Fruit fly (Drosophila melanogaster): ENCODE measurements around the gene 5PtaseI.

Gene 5PtaseI

DNA sequence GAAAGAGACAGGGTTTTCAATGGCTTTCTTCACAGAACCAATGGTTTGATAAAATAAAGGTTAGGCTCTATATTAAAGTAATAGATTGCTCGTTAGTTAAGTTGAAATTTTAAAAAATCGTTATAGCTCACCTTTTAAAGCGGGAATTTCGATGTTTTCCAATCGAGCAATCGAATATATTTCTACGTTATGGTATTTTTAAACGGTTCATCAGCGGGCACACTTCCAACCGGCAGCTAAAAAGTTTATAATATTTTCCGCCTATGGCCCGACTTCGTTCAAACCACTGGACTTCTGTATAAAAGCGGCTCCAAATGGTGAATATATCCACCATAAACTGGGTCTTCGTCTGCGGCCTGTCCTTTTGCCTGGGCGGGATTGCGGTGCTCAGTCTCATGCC, 21.9 kb downstream of the 5PtaseI start, which contains the start of gene beta4GalT7:
TSS of gene beta4GalT7 (plus strand) at position 201 of the 400 bp plus-strand sequence.
- peak; percentile 10 for TF ChIP-seq Ets97D (GFP tag; optimal IDR thresholded peaks at IDR 0.05)
- TF ChIP-seq CG2116 (GFP tag; optimal IDR thresholded peaks at IDR 0.05): peak; percentile 57
- peak; percentile 25; the same call in 1 of the 2 replicates for TF ChIP-seq Scr (GFP tag; IDR thresholded peaks at IDR 0.05; ENCODE audit: partially characterized antibody)
- no peak for TF ChIP-seq CG10565 (GFP tag; optimal IDR thresholded peaks at IDR 0.05)
- TF ChIP-seq zen (tag; optimal IDR thresholded peaks at IDR 0.05): no peak
- TF ChIP-seq gfzf (GFP tag; optimal IDR thresholded peaks at IDR 0.05): peak; percentile 79
- no peak for TF ChIP-seq ap (GFP tag; IDR thresholded peaks at IDR 0.05)
- TF ChIP-seq CG12071 (GFP tag; optimal IDR thresholded peaks at IDR 0.05): no peak
- peak; percentile 36 for TF ChIP-seq Med (GFP tag)
- no peak for TF ChIP-seq Aef1 (GFP tag; IDR thresholded peaks at IDR 0.05)
- no peak for TF ChIP-seq CG3726 (GFP tag; IDR thresholded peaks at IDR 0.05)
- peak; percentile 46 for TF ChIP-seq CG1603 (tag; optimal IDR thresholded peaks at IDR 0.05)
- no peak for TF ChIP-seq CG12744 (GFP tag; optimal IDR thresholded peaks at IDR 0.05)
- no peak for TF ChIP-seq pnt (GFP tag; optimal IDR thresholded peaks at IDR 0.05)
- peak; percentile 70 for TF ChIP-seq Dref (GFP tag; IDR thresholded peaks at IDR 0.05)
- TF ChIP-seq Oaz (GFP tag; IDR thresholded peaks at IDR 0.05): no peak
- no peak for TF ChIP-seq CG6813 (GFP tag; optimal IDR thresholded peaks at IDR 0.05)
- no peak for TF ChIP-seq HmgZ (tag; optimal IDR thresholded peaks at IDR 0.05)
- TF ChIP-seq Fer3 (tag; optimal IDR thresholded peaks at IDR 0.05): no peak
- TF ChIP-seq CG13624 (GFP tag; optimal IDR thresholded peaks at IDR 0.05): no peak
- no peak for TF ChIP-seq CG4730 (GFP tag; IDR thresholded peaks at IDR 0.05)
- TF ChIP-seq Hmr (GFP tag; optimal IDR thresholded peaks at IDR 0.05): no peak
- no peak for TF ChIP-seq Bdp1 (GFP tag; optimal IDR thresholded peaks at IDR 0.05)
- peak; percentile 96 for TF ChIP-seq Myb (GFP tag; optimal IDR thresholded peaks at IDR 0.05)
- no peak for TF ChIP-seq CG14014 (GFP tag; IDR thresholded peaks at IDR 0.05)
- no peak for TF ChIP-seq fd96Cb (tag; optimal IDR thresholded peaks at IDR 0.05)
- TF ChIP-seq CG2202 (tag; optimal IDR thresholded peaks at IDR 0.05): no peak
- no peak for TF ChIP-seq CG17612 (GFP tag; IDR thresholded peaks at IDR 0.05)
- TF ChIP-seq trem (tag; optimal IDR thresholded peaks at IDR 0.05): peak; percentile 7
- no peak for TF ChIP-seq jing (GFP tag; optimal IDR thresholded peaks at IDR 0.05)
- no peak for TF ChIP-seq dimm (GFP tag; IDR thresholded peaks at IDR 0.05)
- TF ChIP-seq NC2α (GFP tag; optimal IDR thresholded peaks at IDR 0.05): no peak
- no peak for TF ChIP-seq trh (GFP tag; optimal IDR thresholded peaks at IDR 0.05)
- no peak for TF ChIP-seq CHES-1-like (GFP tag; optimal IDR thresholded peaks at IDR 0.05)
- TF ChIP-seq CG17802 (tag; optimal IDR thresholded peaks at IDR 0.05): no peak
- TF ChIP-seq MBD-R2 (GFP tag; IDR thresholded peaks at IDR 0.05): peak; percentile 69
- TF ChIP-seq Dek (tag; optimal IDR thresholded peaks at IDR 0.05): no peak
- no peak for TF ChIP-seq cad (GFP tag; optimal IDR thresholded peaks at IDR 0.05)
- no peak for TF ChIP-seq ro (GFP tag; IDR thresholded peaks at IDR 0.05)
- TF ChIP-seq prd (optimal IDR thresholded peaks at IDR 0.05): no peak
- no peak for TF ChIP-seq prd (GFP tag; IDR thresholded peaks at IDR 0.05)
- TF ChIP-seq CG11398 (GFP tag; optimal IDR thresholded peaks at IDR 0.05): no peak
- no peak for TF ChIP-seq Ada2b (GFP tag; IDR thresholded peaks at IDR 0.05)
- TF ChIP-seq BEAF-32 (GFP tag; optimal IDR thresholded peaks at IDR 0.05): peak; percentile 26
- TF ChIP-seq CG11560 (tag; IDR thresholded peaks at IDR 0.05): peak; percentile 97
- no peak for TF ChIP-seq CG11695 (GFP tag; IDR thresholded peaks at IDR 0.05)
- TF ChIP-seq odd (GFP tag; optimal IDR thresholded peaks at IDR 0.05): no peak
- no peak for TF ChIP-seq run (tag; optimal IDR thresholded peaks at IDR 0.05)
- TF ChIP-seq cwo (GFP tag; optimal IDR thresholded peaks at IDR 0.05): no peak
- TF ChIP-seq MESR4 (GFP tag; optimal IDR thresholded peaks at IDR 0.05): peak; percentile 17
- TF ChIP-seq CG14710 (tag; optimal IDR thresholded peaks at IDR 0.05): peak; percentile 6
- TF ChIP-seq TFAM (GFP tag; optimal IDR thresholded peaks at IDR 0.05): no peak
